Worm (Caenorhabditis elegans) whole organism, L2 larva: Measurements from ENCODE around the gene C56G2.9.

Source experiments
- R02D3.7 ChIP-seq: fragments of 150-350 bp; optimal IDR thresholded peaks from 2 replicates; lab custom pipeline; 2014; ENCODE audit warnings: missing biosample characterization, missing genetic modification characterization
- alr-1 ChIP-seq: fragments of 150-350 bp; optimal IDR thresholded peaks from 2 replicates; lab custom pipeline; 2014; ENCODE audit warnings: missing biosample characterization, missing genetic modification characterization
- ama-1 ChIP-seq: fragments of 150-350 bp; optimal IDR thresholded peaks from 2 replicates; lab custom pipeline; 2018; ENCODE audit warnings: inconsistent platforms
- blmp-1 ChIP-seq: sonication (generic microtip); optimal IDR thresholded peaks from 2 replicates; lab custom pipeline; 2017; ENCODE audit warnings: missing genetic modification characterization, mild to moderate bottlenecking, missing compliant biosample characterization, antibody characterized with exemption, moderate library complexity; ENCODE audit not compliant: insufficient read depth
- elt-1 ChIP-seq: fragments of 150-350 bp; optimal IDR thresholded peaks from 2 replicates; lab custom pipeline; 2014; ENCODE audit warnings: missing biosample characterization, missing genetic modification characterization
- elt-3 ChIP-seq: sonication (generic microtip); optimal IDR thresholded peaks from 2 replicates; lab custom pipeline; 2017; ENCODE audit warnings: missing biosample characterization, missing genetic modification characterization
- mab-5 ChIP-seq: fragments of 150-350 bp; optimal IDR thresholded peaks from 2 replicates; lab custom pipeline; 2014; ENCODE audit warnings: missing biosample characterization, missing genetic modification characterization
- unc-62 ChIP-seq: fragments of 150-350 bp; optimal IDR thresholded peaks from 2 replicates; lab custom pipeline; 2014; ENCODE audit warnings: missing biosample characterization, missing genetic modification reagents, missing genetic modification characterization
- ztf-4 ChIP-seq: fragments of 150-350 bp; optimal IDR thresholded peaks from 2 replicates; lab custom pipeline; 2014; ENCODE audit warnings: missing biosample characterization, missing genetic modification characterization

DNA sequence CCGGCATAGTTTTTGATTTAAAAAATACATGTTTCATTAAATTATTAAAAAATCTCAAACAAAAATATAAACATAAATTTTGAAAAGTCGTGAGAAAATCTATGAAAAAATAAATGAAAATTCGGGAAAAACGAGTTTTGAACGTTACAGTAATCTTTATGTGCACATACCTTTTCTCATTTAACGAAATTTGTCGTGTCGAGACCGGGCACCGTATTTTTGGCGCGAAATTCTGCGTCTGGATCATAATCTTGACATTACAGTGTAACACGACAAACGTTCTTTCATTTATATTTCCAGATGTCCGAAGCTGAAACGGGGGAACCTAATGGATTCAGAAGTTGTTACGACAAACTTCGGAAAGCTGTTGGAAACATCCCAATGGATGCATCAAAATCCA is 46.4 kb upstream of the C56G2.9 start, which contains the start of gene C16A3.2:
- TF ChIP-seq unc-62 (GFP tag; lab: Kevin White, UChicago) (no peak), alr-1 (tag; lab: Kevin White, UChicago) (no peak), elt-1 (tag; lab: Kevin White, UChicago) (no peak), R02D3.7 (no peak), ztf-4 (tag; lab: Kevin White, UChicago) (no peak), elt-3 (tag; lab: Kevin White, UChicago) (no peak), blmp-1 (tag; lab: Kevin White, UChicago) (no peak), mab-5 (no peak), ama-1 (lab: Kevin White, UChicago) (no peak)
